Fruit fly (Drosophila melanogaster): Measurements from ENCODE around the gene Dref.

Gene Dref

DNA sequence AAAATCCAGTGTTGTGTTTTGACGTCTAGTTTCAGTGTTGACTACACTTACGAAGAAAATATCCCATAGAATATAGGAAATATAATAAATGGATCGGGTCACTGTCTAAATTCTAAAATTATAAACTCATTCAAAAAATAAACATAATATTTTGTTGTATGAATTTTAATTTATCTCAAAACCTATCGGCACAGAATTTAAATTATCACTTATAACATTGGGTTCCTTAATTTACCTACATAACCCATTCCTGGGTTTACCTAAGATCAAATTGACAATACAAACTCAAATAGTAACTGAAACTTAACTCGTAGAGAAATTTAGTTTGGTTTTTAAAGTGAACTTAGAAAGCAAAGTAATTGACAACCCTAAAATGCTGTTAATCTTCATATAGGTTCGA, 29.5 kb upstream of the Dref start (continued):
- TF ChIP-seq CG18262 (tag; optimal IDR thresholded peaks at IDR 0.05), result peak; percentile 66
- peak; percentile 16 for TF ChIP-seq CG33557 (GFP tag; optimal IDR thresholded peaks at IDR 0.05)
- TF ChIP-seq ttk (GFP tag; IDR thresholded peaks at IDR 0.05), result no peak
- TF ChIP-seq scrt (GFP tag; optimal IDR thresholded peaks at IDR 0.05), result no peak
- TF ChIP-seq CG9437 (GFP tag; optimal IDR thresholded peaks at IDR 0.05), result peak; percentile 20
- peak; percentile 35 for TF ChIP-seq grau (tag; optimal IDR thresholded peaks at IDR 0.05)
- TF ChIP-seq klu (GFP tag; IDR thresholded peaks at IDR 0.05), result no peak
- TF ChIP-seq az2 (GFP tag; optimal IDR thresholded peaks at IDR 0.05), result peak; percentile 53
- TF ChIP-seq sqz (GFP tag; optimal IDR thresholded peaks at IDR 0.05), result peak; percentile 35
- TF ChIP-seq H2.0 (GFP tag; IDR thresholded peaks at IDR 0.05), result no peak
- TF ChIP-seq CG9727 (GFP tag; optimal IDR thresholded peaks at IDR 0.05), result peak; percentile 57
- peak; percentile 46 for TF ChIP-seq CG17829 (tag; optimal IDR thresholded peaks at IDR 0.05)
- TF ChIP-seq Hsf (GFP tag; optimal IDR thresholded peaks at IDR 0.05), result peak; percentile 6
- TF ChIP-seq CG14441 (GFP tag; IDR thresholded peaks at IDR 0.05), result no peak
- TF ChIP-seq CG12391 (tag; optimal IDR thresholded peaks at IDR 0.05), result peak; percentile 48
- TF ChIP-seq Jarid2 (GFP tag; optimal IDR thresholded peaks at IDR 0.05), result no peak
- peak; percentile 10 for TF ChIP-seq Camta (GFP tag; optimal IDR thresholded peaks at IDR 0.05)
- peak; percentile 5 for TF ChIP-seq CG7786 (GFP tag; optimal IDR thresholded peaks at IDR 0.05)
- no peak for TF ChIP-seq fd102C (GFP tag; optimal IDR thresholded peaks at IDR 0.05)
- TF ChIP-seq Kr (GFP tag; optimal IDR thresholded peaks at IDR 0.05), result no peak
- peak; percentile 39 for TF ChIP-seq CG13775 (GFP tag; optimal IDR thresholded peaks at IDR 0.05)
- no peak for TF ChIP-seq CG31365 (tag; optimal IDR thresholded peaks at IDR 0.05)
- no peak for TF ChIP-seq peb (GFP tag; IDR thresholded peaks at IDR 0.05)
- TF ChIP-seq CG7963 (GFP tag; IDR thresholded peaks at IDR 0.05; ENCODE audit: partially characterized antibody), result no peak
- TF ChIP-seq toy (GFP tag; IDR thresholded peaks at IDR 0.05), result no peak
- no peak for TF ChIP-seq Ptx1 (GFP tag; IDR thresholded peaks at IDR 0.05)
- TF ChIP-seq CG10979 (tag; optimal IDR thresholded peaks at IDR 0.05), result peak; percentile 46
- peak; percentile 6 for TF ChIP-seq CG10209 (GFP tag; optimal IDR thresholded peaks at IDR 0.05)
- peak in 1 of 2 experiments; percentile 2 for TF ChIP-seq Hr51 (GFP tag; optimal IDR thresholded peaks at IDR 0.05)
- no peak for TF ChIP-seq sob (GFP tag; IDR thresholded peaks at IDR 0.05)
- TF ChIP-seq Hr3 (GFP tag; optimal IDR thresholded peaks at IDR 0.05), result peak; percentile 33
- no peak for TF ChIP-seq Dll (GFP tag; IDR thresholded peaks at IDR 0.05; ENCODE audit: partially characterized antibody)
- TF ChIP-seq HLH54F (GFP tag; optimal IDR thresholded peaks at IDR 0.05), result peak; percentile 18
- TF ChIP-seq CG14710 (tag; optimal IDR thresholded peaks at IDR 0.05), result peak; percentile 70
- TF ChIP-seq tio (GFP tag; optimal IDR thresholded peaks at IDR 0.05), result peak; percentile 52
- no peak for TF ChIP-seq CG3726 (GFP tag; IDR thresholded peaks at IDR 0.05)
- peak; percentile 22 for TF ChIP-seq CG8388 (GFP tag; optimal IDR thresholded peaks at IDR 0.05)
- peak; percentile 40 for TF ChIP-seq lilli (GFP tag; optimal IDR thresholded peaks at IDR 0.05)
- TF ChIP-seq Ssrp (tag; optimal IDR thresholded peaks at IDR 0.05), result peak; percentile 46
- peak; percentile 40 for TF ChIP-seq CG16815 (GFP tag; optimal IDR thresholded peaks at IDR 0.05)
- peak; percentile 51 for TF ChIP-seq dmrt11E (tag; optimal IDR thresholded peaks at IDR 0.05)
- peak; percentile 27 for TF ChIP-seq D19A (tag; optimal IDR thresholded peaks at IDR 0.05)
- TF ChIP-seq Chrac-16 (GFP tag; optimal IDR thresholded peaks at IDR 0.05), result peak; percentile 28
- no peak for TF ChIP-seq dimm (GFP tag; IDR thresholded peaks at IDR 0.05)
- peak; percentile 60 for TF ChIP-seq CG8924 (tag; optimal IDR thresholded peaks at IDR 0.05)
- no peak for TF ChIP-seq CG7357 (GFP tag; IDR thresholded peaks at IDR 0.05)
- peak; percentile 21 for TF ChIP-seq CG13424 (tag; optimal IDR thresholded peaks at IDR 0.05)
- peak; percentile 21 for TF ChIP-seq mam (GFP tag; optimal IDR thresholded peaks at IDR 0.05)
- TF ChIP-seq pum (GFP tag; optimal IDR thresholded peaks at IDR 0.05), result peak; percentile 30
- TF ChIP-seq phol (tag; optimal IDR thresholded peaks at IDR 0.05), result peak; percentile 43
- TF ChIP-seq Ets65A (GFP tag), result peak; percentile 55

Measured in whole organism, embryonic.